Fruit fly (Drosophila melanogaster) whole organism, larva: ENCODE results near the gene CG43998.

ENCODE experiments used
- noc ChIP-seq: fragments of 200-800 bp; sonication (Bioruptor generic); optimal IDR thresholded peaks from 3 replicates; lab custom pipeline; 2019; ENCODE audit warnings: missing biosample characterization, mild to moderate bottlenecking, missing genetic modification characterization, moderate library complexity

CG43998 gene

DNA sequence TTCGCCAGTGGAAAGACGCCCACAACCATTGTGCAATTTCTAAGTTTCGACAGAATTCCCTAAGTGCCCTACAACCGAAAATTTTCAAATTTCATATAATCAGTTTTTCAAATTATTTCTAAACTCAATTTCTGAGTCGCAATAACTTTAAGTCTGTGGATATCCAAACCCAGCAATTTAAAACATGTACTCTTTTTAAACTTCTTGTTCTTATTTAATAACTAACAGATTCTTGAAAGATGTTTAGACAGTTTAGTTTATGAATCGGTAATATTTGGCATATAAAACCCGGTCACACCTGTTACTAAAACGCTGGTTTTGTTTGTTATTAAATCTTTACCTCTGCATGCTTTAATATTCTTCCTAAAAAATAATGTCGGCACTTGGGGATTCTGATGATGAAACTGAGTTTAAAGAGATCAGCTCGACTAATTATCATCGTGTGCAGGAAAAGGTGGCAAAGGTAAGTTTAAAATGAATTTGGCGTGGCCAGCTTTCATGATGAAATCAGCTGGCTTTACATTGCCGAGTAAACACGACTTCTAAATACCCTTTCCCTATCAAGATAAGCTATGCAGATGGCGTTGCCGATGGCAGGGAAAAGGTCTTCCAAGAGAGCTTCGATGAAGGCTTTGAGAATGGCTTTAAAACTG lies at the start of gene CG43998, which contains the start of the genes CG43999 and CG31142:
Gene CG43998, minus strand, starts transcription at position 51 of the 653 bp plus-strand sequence.
Gene CG43999, minus strand, starts transcription at position 51 of the 653 bp plus-strand sequence.
Gene CG31142, plus strand, starts transcription at position 294 of the 653 bp plus-strand sequence.
- TF ChIP-seq noc (tag; lab: Kevin White, UChicago): no peak

DNA sequence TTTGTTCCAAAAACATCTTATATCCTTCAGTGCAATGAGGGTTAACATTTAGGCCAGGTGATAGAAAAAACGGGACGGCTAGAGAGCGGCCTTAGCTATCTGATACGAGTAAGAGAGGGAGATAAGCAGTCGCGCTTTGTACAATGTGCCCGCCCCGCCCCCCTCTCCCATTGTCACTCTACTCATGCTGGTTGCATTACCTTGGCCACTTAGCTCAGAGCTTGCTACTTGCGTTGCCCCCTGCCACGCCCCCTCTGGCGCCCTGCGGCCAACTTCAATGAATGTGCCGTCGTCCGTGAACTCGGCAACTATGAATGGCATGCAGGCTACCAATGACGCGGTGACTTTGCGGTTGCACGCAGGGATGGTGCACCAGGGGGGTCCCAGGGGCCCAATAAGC lies 43.0 kb upstream of the CG43998 start:
- TF ChIP-seq noc (tag; lab: Kevin White, UChicago): no peak

DNA sequence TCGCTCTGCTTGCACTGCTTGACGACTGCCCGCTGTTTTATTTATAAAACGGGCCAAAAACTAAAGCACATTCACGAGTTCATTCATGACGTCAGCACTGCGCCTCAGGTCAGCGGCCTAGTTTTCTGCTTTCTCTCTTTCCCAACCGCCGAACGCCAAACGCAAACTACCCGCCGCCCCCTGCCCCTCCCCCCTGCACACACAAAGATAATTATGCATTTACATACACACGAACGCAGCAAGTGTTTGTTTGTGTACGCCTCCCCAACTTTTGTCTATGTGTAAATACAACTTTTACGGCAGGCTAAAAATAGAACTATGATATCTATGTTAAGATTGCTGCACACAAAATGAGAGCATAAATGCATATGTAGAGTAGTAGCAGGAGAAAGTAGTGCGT lies 42.4 kb upstream of the CG43998 start:
- TF ChIP-seq noc (tag; lab: Kevin White, UChicago): no peak

DNA sequence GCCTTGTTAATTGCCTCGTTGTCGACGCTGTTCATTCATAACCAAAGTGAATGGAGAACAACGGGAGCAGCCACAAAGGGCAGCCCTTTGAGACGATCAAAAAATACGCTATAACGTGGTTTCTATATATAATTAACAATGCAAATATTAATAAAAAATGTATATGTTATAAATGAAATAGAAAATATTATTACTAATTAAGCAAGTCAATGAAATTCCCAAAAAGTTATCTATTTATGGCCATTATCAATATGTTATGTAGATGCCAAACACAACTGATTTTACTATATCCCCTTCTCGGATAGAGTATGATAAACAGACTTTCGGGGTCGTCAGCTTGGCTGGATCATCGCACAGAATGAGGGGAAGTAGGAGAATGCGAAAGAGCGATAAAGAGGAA lies 40.6 kb upstream of the CG43998 start:
- TF ChIP-seq noc (tag; lab: Kevin White, UChicago): no peak

DNA sequence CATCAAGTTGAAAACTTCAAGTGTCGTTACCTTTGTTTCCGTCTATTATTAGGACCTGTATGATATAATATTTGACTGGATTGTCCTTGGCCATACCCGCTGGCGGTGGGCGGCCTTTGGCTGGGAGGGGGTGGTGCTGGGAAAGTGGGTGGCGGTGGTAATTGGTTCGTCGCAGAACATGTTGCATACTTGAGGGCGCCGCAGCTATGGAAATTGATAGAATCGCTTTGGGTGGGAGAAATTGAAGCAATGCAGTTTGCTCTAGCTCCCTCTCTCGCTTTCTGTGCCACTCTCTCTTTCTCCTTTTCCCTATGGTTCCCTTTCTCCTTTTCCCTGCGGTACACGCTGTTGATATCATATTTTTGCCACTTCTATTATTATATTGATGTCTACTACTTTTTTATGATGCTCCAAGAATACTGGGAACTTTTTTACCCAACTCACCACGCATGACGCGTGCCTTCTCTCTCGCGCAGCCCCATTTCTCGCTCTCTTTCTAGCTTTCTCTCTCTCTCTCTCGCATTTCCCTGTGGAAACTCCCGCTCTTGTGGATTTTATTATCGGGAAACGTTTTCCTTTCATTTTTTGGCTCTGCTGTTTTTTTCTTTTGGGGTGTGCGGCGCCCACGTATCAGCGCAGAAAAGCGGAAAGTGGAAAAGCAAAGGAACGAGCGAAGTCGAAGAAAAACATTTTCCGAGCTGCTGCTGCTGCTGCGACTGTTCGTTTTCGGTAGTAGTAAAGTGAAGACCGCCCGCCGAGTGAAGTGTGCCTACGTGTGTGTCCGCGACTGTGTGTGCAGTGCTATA lies 36.3 kb upstream of the CG43998 start:
- no peak for TF ChIP-seq noc (tag; lab: Kevin White, UChicago)

DNA sequence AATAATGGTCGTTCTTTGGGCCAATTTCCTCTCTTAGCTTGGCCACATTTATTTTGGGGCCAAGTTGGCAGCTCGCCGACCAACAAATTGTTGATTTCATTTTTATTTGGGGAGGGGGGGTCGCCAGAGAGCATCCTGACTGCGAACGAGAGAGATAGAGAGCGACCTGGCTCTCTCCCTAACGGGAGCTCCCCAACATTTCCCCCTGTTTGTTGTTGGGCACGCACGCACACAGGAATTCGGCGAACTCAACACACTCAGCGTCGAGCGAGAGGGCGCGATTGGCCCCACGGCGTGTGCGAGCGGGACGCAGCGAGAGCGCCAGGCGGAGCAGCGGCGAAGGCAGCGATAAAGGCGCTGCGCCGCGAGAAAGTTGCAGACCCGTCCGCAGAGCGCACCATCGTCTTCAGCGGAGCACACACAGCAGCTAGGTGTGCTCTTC lies 34.0 kb upstream of the CG43998 start, which contains the start of gene CG31140:
Gene CG31140, plus strand, starts transcription at position 400 of the 442 bp plus-strand sequence.
- TF ChIP-seq noc (tag; lab: Kevin White, UChicago): no peak

DNA sequence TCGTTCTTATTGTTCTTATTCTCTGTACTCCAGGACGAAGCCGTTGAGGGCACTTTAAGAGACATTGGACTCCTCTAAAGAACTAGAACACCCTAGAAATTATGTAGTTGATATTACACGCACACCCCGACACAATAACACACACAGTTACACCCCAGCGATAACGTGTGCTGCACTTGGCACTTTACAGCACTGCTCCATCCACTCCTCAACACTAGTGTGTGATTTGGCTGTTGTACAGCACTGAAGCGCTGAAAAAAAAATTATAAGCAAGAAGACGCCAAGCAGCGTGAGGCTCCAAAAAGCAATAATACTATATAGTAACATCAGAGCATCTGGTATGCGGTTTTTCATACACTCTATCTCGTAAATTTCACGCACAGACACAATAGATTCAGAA lies 32.1 kb upstream of the CG43998 start:
- no peak for TF ChIP-seq noc (tag; lab: Kevin White, UChicago)

DNA sequence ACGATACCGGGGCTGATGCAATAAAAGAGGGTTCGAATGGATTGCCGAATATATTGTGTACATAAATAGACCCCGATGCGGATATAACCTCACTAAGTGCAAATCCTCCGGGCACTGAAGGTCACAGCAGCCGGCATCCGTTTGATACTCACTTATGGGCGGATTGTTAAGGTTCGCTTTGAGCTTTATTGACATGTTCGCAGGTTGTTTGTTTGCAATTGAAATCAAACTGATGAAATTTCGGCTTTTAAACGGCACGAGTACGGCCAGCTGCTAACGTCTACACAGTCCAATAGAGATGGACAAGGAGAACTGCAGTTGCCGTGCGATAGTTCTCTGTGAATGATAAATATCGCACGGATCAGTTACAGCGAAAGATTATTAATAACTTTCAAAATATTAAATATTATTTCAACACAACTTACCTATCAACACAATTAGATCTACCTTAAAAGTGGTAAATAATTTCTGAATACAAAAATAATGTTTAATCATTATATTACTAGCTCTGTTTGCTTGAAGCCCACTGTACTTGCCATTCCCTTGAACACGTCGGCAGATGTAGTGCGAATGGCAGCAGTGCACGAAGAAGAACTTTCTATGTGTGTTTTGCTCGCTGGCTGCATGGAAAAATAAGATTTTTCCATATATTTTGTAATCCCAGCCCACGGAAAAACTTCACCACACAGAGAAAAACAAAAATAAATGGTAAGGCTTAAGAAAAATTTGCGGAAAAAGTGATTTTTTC lies 29.5 kb upstream of the CG43998 start, which contains the start of the genes GluProRS and AP-1sigma:
Gene GluProRS, minus strand, starts transcription at position 301 of the 748 bp plus-strand sequence.
Gene AP-1sigma, plus strand, starts transcription at position 561 of the 748 bp plus-strand sequence.
- TF ChIP-seq noc (tag; lab: Kevin White, UChicago): peak; percentile 78

DNA sequence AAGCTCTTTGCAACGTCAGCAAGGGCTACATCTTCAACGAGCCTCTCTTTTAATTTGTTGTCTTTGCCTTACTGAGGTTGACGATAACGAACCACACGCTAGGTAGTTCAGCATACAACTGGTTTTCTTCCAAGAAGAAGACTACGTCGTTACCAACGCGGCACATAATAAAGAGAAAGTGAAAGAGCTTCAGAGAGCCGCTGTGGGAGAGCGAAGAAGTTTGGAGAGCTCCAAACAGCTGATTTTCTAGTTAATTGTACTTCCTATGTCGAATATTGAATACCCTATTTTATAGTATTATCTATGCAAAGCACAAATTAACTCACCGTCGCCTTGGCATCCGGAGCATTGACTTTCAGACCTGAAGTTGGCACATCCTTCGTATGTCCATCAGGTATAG lies 26.6 kb upstream of the CG43998 start:
- TF ChIP-seq noc (tag; lab: Kevin White, UChicago): no peak

DNA sequence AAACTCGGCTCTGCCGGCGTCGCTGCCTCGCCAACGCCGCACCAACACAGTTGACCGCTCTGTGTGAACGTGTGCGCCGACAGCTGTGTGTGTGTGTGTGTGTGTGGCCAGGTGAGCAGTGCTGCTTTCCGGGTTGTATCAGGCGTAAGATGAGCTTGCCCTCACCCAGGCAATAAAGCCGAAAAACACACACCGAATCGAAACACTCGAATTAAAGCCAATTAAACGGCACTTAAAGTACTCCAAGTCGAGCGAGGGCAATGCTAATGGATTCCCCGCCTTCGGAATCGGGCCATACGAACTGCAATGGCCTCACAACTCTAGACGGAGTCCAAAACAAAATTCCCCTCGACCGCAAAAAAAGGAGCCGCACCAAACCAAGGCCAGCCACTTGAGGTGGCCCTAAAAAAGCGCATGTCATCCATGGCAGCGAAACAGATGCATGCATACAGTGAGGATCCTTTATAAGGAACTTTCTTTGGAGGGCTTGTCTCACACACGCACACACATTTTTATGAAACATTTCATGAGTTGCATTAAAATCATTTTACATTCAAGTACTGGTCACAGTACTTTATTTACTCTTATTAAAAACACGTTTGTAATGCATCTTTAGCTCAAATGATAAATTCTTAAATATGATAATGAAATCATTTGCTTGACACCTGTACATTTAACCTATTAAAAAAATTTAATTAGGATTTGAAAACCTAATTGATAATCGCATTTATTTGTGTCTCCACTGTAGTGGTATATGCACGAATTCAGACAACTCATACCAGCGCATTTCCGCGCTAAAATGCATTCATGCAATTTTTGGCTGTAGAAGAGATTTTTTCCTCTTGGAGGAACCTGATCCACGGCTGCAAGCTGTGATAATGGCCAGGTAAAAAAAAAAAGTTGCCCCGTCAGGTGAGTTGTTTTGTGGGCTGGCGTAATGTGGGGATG lies 19.9 kb upstream of the CG43998 start:
- no peak for TF ChIP-seq noc (tag; lab: Kevin White, UChicago)

DNA sequence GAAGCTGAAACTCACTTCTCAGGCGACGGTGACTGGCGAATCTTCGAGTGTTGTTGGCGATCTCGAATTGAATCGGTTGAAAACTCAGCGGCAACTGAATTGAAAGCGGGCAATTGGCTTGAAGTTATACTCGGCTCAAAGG lies 19.4 kb upstream of the CG43998 start, which contains the start of gene CG12268:
Gene CG12268, minus strand, starts transcription at position 101 of the 142 bp plus-strand sequence.
- no peak for TF ChIP-seq noc (tag; lab: Kevin White, UChicago)

DNA sequence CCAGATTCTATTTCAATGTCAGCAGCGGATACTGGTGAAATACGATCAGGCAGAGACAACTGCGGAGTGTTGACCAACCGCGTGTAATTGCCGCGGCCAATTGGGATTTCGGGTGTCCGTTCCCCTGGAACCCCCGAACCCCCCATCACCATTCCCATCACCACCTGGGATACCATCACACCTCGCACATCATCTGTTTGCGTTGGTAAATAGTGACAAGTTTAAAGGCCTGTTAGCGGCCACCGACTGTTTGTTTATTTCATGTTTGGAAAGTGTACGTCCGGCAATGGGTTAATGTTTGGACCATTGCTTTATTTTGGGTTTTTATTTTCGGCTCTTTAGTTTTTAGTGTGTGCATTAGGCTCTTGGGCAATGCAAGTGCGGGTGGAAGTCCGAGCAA lies 18.2 kb upstream of the CG43998 start:
- TF ChIP-seq noc (tag; lab: Kevin White, UChicago): no peak

DNA sequence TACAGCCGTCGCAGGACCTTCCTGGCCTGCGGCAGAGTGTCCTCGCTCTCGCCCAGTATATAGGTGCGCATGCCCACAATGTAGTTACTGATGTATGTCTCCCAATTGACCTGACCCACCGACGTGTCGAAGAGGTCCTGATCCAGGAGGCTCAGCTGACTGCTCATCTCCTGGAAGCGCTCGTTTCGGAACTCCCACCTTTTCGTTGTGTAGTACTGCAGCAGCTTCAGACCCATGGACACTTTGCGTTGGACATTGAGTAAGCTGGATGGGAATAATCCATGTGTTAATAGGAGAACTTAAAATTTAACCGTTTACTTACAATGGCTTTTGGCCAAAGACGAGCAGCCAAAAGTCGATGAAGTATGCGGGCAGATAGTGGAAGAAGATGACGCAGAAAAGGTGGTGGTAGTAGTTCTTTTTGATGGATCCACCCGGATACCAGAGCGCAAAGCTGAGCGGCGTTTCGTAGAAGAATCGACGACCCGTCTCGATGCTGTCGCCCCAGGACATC lies 15.1 kb upstream of the CG43998 start:
- TF ChIP-seq noc (tag; lab: Kevin White, UChicago): no peak

DNA sequence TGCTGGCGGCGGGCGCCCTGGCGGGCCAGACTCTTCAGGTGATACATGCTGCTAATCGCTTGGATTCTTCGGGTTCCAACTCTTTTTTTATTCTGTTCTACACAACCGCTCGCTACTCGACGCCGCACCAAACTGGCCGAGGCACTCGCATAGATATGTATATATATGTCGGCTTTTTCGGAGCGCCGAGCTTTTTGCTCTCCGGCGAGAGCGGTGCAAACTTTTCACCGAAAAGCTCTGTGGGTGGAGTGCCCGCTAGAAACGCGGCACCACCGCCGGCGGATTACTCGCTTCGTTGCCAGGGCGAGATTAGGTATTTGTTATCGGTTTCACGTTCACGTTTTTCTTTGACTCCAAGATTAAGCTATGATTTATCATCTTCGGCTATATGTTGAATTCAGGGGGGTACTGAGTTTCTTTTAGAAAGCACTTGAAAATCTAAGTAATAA lies 14.2 kb upstream of the CG43998 start, which contains the start of gene Gdh:
Gene Gdh, minus strand, starts transcription at position 137 of the 449 bp plus-strand sequence.
- peak; percentile 59 for TF ChIP-seq noc (tag; lab: Kevin White, UChicago)
